Worm (Caenorhabditis elegans): ENCODE measurements around the gene C10A4.4.

DNA sequence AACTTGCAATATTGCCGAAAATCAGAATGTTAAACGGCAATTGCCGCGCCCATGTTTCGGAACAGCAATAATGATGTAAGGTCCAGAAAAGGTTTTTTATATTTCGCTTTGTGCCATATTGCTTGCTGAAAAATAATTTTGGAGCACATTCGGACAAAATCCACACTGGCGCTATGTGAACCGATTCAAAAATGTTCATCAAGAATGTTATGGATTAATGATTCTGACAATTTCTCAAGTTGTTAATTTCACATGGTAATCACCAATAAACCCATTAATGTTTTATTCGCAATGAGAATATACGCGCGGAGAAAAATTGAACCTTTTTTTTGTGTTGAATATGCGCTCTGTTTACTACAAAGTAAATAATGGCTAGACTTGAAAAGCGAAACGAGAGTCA, 3.7 kb downstream of the C10A4.4 start:
- TF ChIP-seq hmg-20 (GFP tag; IDR thresholded peaks at IDR 0.05), result no peak
- no peak for TF ChIP-seq rec-8 (tag; optimal IDR thresholded peaks at IDR 0.05)
- no peak for TF ChIP-seq T26A5.8 (tag; optimal IDR thresholded peaks at IDR 0.05)

Measured in whole organism, young adult.